Worm (Caenorhabditis elegans) whole organism, L4 larva: ENCODE measurements around the gene ZK507.1.
A peak's percentile ranks its signal among the peaks of the same experiment; 100 is the strongest.

Experiments
- F26F4.8 ChIP-seq: fragments of 200-800 bp; sonication (Bioruptor generic); conservative IDR thresholded peaks from 2 replicates; pipeline ENCODE4 v1.3.6; 2022; ENCODE audit warnings: missing genetic modification characterization, missing compliant biosample characterization
- R02D3.7 ChIP-seq: fragments of 150-350 bp; sonication (generic microtip); optimal IDR thresholded peaks from 3 replicates; lab custom pipeline; 2014; ENCODE audit warnings: missing biosample characterization, missing genetic modification characterization
- T20F7.1 ChIP-seq: fragments of 200-800 bp; sonication (Bioruptor generic); optimal IDR thresholded peaks from 2 replicates; lab custom pipeline; 2018; ENCODE audit warnings: mild to moderate bottlenecking, missing genetic modification characterization, missing compliant biosample characterization
- Y48G9A.11 ChIP-seq: fragments of 200-800 bp; sonication (Bioruptor generic); IDR thresholded peaks from 2 replicates; pipeline ENCODE4 v1.3.6; 2022; ENCODE audit warnings: missing genetic modification reagents, missing genetic modification characterization, missing compliant biosample characterization
- aha-1 ChIP-seq: fragments of 150-350 bp; peaks from one replicate; lab custom pipeline; 2014; ENCODE audit warnings: missing biosample characterization, missing genetic modification characterization
- aly-2 ChIP-seq: sonication (generic microtip); optimal IDR thresholded peaks from 2 replicates; lab custom pipeline; 2018; ENCODE audit warnings: missing biosample characterization, missing genetic modification characterization
- ceh-32 ChIP-seq: sonication (generic microtip); optimal IDR thresholded peaks from 2 replicates; lab custom pipeline; 2016; ENCODE audit warnings: mild to moderate bottlenecking, missing genetic modification characterization, missing compliant biosample characterization; ENCODE audit not compliant: poor library complexity
- ces-1 ChIP-seq: fragments of 150-350 bp; sonication (generic microtip); optimal IDR thresholded peaks from 4 replicates; lab custom pipeline; 2014; ENCODE audit warnings: missing biosample characterization, missing genetic modification reagents, missing genetic modification characterization
- daf-16 ChIP-seq, 3 experiments: sonication (generic microtip); optimal IDR thresholded peaks; 2 replicates each; lab custom pipeline; 2016 to 2017; ENCODE audit warnings: missing genetic modification characterization in 3 of 3, missing genetic modification reagents in 3 of 3, mild to moderate bottlenecking in 2 of 3, missing compliant biosample characterization in 2 of 3, missing biosample characterization in 1 of 3, moderate library complexity in 1 of 3
- dmd-9 ChIP-seq: fragments of 200-800 bp; sonication (Bioruptor generic); IDR thresholded peaks from 2 replicates; pipeline ENCODE4 v1.3.6; 2022; ENCODE audit warnings: missing genetic modification reagents, missing genetic modification characterization, missing compliant biosample characterization
- dpl-1 ChIP-seq: fragments of 150-350 bp; optimal IDR thresholded peaks from 2 replicates; lab custom pipeline; 2014; ENCODE audit warnings: missing biosample characterization, missing genetic modification reagents, missing genetic modification characterization
- egl-43 ChIP-seq: fragments of 200-800 bp; sonication (Bioruptor generic); IDR thresholded peaks from 2 replicates; pipeline ENCODE4 v1.3.6; 2022; ENCODE audit warnings: missing genetic modification reagents, missing genetic modification characterization, missing compliant biosample characterization
- fos-1 ChIP-seq: fragments of 150-350 bp; optimal IDR thresholded peaks from 2 replicates; lab custom pipeline; 2014; ENCODE audit warnings: missing biosample characterization, missing genetic modification characterization
- hlh-11 ChIP-seq: fragments of 200-800 bp; sonication (Bioruptor generic); optimal IDR thresholded peaks from 2 replicates; lab custom pipeline; 2018; ENCODE audit warnings: mild to moderate bottlenecking, missing genetic modification characterization, missing compliant biosample characterization
- hlh-30 ChIP-seq: sonication (generic microtip); optimal IDR thresholded peaks from 2 replicates; lab custom pipeline; 2017; ENCODE audit warnings: antibody characterized with exemption, mild to moderate bottlenecking, missing genetic modification characterization, missing compliant biosample characterization; ENCODE audit not compliant: insufficient read depth
- lin-1 ChIP-seq: fragments of 200-800 bp; sonication (Bioruptor generic); IDR thresholded peaks from 2 replicates; pipeline ENCODE4 v1.3.6; 2022; ENCODE audit warnings: missing genetic modification reagents, missing genetic modification characterization, missing compliant biosample characterization
- lir-3 ChIP-seq: sonication (generic microtip); optimal IDR thresholded peaks from 2 replicates; lab custom pipeline; 2016; ENCODE audit warnings: mild to moderate bottlenecking, missing genetic modification characterization, missing compliant biosample characterization
- mdl-1 ChIP-seq, 2 experiments: fragments of 150-350 bp in 1 of 2; sonication (generic microtip) in 1 of 2; optimal IDR thresholded peaks; 2 replicates each; lab custom pipeline; 2014 to 2017; ENCODE audit warnings: missing biosample characterization in 2 of 2, missing genetic modification characterization in 2 of 2
- mep-1 ChIP-seq: fragments of 150-350 bp; sonication (generic microtip); optimal IDR thresholded peaks from 3 replicates; lab custom pipeline; 2014; ENCODE audit warnings: missing biosample characterization, missing genetic modification characterization
- mes-2 ChIP-seq: sonication (generic microtip); optimal IDR thresholded peaks from 2 replicates; lab custom pipeline; 2016; ENCODE audit warnings: missing genotype, mild to moderate bottlenecking, missing genetic modification characterization, missing compliant biosample characterization; ENCODE audit not compliant: poor library complexity, severe bottlenecking
- nhr-10 ChIP-seq: fragments of 150-350 bp; optimal IDR thresholded peaks from 2 replicates; lab custom pipeline; 2014; ENCODE audit warnings: missing biosample characterization, missing genetic modification characterization
- nhr-11 ChIP-seq: fragments of 150-350 bp; optimal IDR thresholded peaks from 2 replicates; lab custom pipeline; 2014; ENCODE audit warnings: missing biosample characterization, missing genetic modification characterization
- nhr-237 ChIP-seq: sonication (generic microtip); optimal IDR thresholded peaks from 2 replicates; lab custom pipeline; 2017; ENCODE audit warnings: missing biosample characterization, missing genetic modification characterization
- nhr-25 ChIP-seq: sonication (generic microtip); optimal IDR thresholded peaks from 2 replicates; lab custom pipeline; 2017; ENCODE audit warnings: missing genetic modification characterization, mild to moderate bottlenecking, missing compliant biosample characterization, antibody characterized with exemption, moderate library complexity, borderline replicate concordance; ENCODE audit not compliant: insufficient read depth
- nhr-28 ChIP-seq: fragments of 150-350 bp; optimal IDR thresholded peaks from 2 replicates; lab custom pipeline; 2014; ENCODE audit warnings: missing biosample characterization, missing genetic modification characterization
- nhr-76 ChIP-seq: fragments of 150-350 bp; optimal IDR thresholded peaks from 2 replicates; lab custom pipeline; 2014; ENCODE audit warnings: missing biosample characterization, missing genetic modification characterization
- snpc-1.2 ChIP-seq: fragments of 200-800 bp; sonication (Bioruptor generic); IDR thresholded peaks from 2 replicates; pipeline ENCODE4 v1.3.6; 2022; ENCODE audit warnings: missing genetic modification reagents, missing genetic modification characterization, missing compliant biosample characterization
- unc-130 ChIP-seq: sonication (generic microtip); optimal IDR thresholded peaks from 2 replicates; lab custom pipeline; 2016; ENCODE audit warnings: missing genetic modification reagents, missing genetic modification characterization, missing compliant biosample characterization
- unc-62 ChIP-seq, 3 experiments: fragments of 150-350 bp in 1 of 3; sonication (generic microtip); optimal IDR thresholded peaks in 2 of 3; peaks in 1 of 3; 1 replicate in 1 of 3; 2 replicates in 2 of 3; lab custom pipeline; 2014 to 2017; ENCODE audit warnings: missing biosample characterization in 3 of 3, missing genetic modification characterization in 3 of 3, missing genetic modification reagents in 3 of 3, missing genotype in 1 of 3
- zfp-2 ChIP-seq: sonication (generic microtip); optimal IDR thresholded peaks from 2 replicates; lab custom pipeline; 2016; ENCODE audit warnings: mild to moderate bottlenecking, missing genetic modification characterization, missing compliant biosample characterization
- zfp-3 ChIP-seq: fragments of 200-800 bp; sonication (Bioruptor generic); conservative IDR thresholded peaks from 2 replicates; pipeline ENCODE4 v1.3.6; 2022; ENCODE audit warnings: missing genetic modification reagents, missing genetic modification characterization, missing compliant biosample characterization
- ztf-11 ChIP-seq: fragments of 150-350 bp; optimal IDR thresholded peaks from 2 replicates; lab custom pipeline; 2014; ENCODE audit warnings: missing biosample characterization, missing genetic modification characterization

ZK507.1 gene

ce11 chrIII:9091392-9092291 is 9.5 kb downstream of the ZK507.1 start, which contains the start of gene glp-1:
Gene glp-1 (plus strand): TSS chrIII:9092241.
- TF ChIP-seq nhr-25 (tag; lab: Kevin White, UChicago) (no peak), aly-2 (tag; lab: Kevin White, UChicago) (no peak), nhr-10 (no peak), unc-62 (GFP tag; optimal IDR thresholded peaks at IDR 0.05 in 1 of 2; lab: Kevin White, UChicago) (peak in 1 of 2 experiments; percentile 72), unc-62 (tag; optimal IDR thresholded peaks at IDR 0.05; lab: Kevin White, UChicago) (no peak), zfp-2 (tag; lab: Kevin White, UChicago) (no peak), lin-1 (GFP tag; lab: Robert Waterston, UW) (no peak), hlh-30 (tag; lab: Kevin White, UChicago) (no peak), Y48G9A.11 (GFP tag; lab: Robert Waterston, UW) (peak; percentile 34; the same call in 1 of the 2 replicates), ceh-32 (tag; lab: Kevin White, UChicago) (no peak), R02D3.7 (tag; lab: Kevin White, UChicago) (no peak), nhr-11 (no peak), unc-130 (GFP tag; lab: Kevin White, UChicago) (peak; percentile 41), dmd-9 (GFP tag; lab: Robert Waterston, UW) (no peak), zfp-3 (no peak), mdl-1 (tag; optimal IDR thresholded peaks at IDR 0.05; lab: Kevin White, UChicago) (no peak)

DNA sequence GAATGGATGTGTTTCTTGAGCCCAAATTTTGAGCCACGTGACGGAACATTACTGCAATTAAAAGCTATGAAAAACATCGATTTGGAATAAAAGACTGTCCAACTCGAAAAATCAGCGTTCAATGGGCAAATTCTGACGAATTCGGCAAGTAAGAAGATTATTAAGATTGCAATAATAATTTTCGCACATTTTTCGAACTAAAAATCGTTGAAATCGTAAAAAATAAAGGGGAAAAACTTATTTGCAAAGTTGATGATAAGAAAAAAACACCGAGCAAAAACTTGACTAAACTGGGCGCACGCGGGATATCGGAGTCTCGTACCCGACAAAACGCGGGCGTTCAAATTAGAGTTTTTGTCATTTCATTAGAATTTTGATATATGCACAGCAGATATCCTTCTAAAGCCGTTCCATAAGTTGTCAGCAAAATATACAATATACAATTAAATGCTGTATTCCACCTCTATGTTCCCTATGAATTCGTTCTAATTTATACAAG is 11.7 kb downstream of the ZK507.1 start, which contains the start of the genes mccc-2 and mrpl-44:
TSS of gene mccc-2 (minus strand) at position 51 of the 499 bp plus-strand sequence.
TSS of gene mrpl-44 (minus strand) at position 51 of the 499 bp plus-strand sequence.
- TF ChIP-seq ces-1 (GFP tag; lab: Kevin White, UChicago) = no peak
- peak; percentile 86 for TF ChIP-seq dpl-1 (GFP tag; lab: Kevin White, UChicago)
- TF ChIP-seq ztf-11 (tag; lab: Kevin White, UChicago) = no peak
- no peak for TF ChIP-seq nhr-237 (tag; lab: Kevin White, UChicago)
- peak; percentile 69; the same call in 1 of the 2 replicates for TF ChIP-seq Y48G9A.11 (GFP tag; lab: Robert Waterston, UW)
- TF ChIP-seq mes-2 (tag; lab: Kevin White, UChicago) = peak; percentile 36
- peak; percentile 97 for TF ChIP-seq T20F7.1 (GFP tag; lab: Kevin White, UChicago)
- TF ChIP-seq egl-43 = no peak
- no peak for TF ChIP-seq fos-1 (tag; lab: Kevin White, UChicago)
- TF ChIP-seq, all 104 proteins: peak for 4

DNA sequence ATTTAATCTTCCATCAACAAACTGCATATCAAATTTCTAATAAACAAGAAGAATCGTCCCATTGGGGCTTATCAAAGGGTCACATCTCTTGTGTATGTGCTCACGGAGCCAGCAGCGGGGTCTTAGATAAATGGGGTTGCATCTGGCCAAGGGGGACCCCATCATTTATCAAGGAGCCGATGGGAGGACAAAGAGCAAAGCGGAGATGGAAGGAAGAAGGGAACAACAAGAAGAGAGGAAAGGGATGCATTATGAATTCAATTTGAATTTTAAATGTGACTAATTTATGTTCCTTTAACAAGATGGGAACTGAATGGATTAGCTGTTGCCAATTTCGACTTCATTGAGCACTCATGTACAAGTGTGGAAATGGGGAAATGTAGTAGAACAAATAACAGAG is 16.8 kb downstream of the ZK507.1 start:
- TF ChIP-seq mep-1 (tag; lab: Kevin White, UChicago) (peak; percentile 6), daf-16 (GFP tag; optimal IDR thresholded peaks at IDR 0.05; lab: Kevin White, UChicago) (peak in 1 of 2 experiments; percentile 50), daf-16 (tag; optimal IDR thresholded peaks at IDR 0.05; lab: Kevin White, UChicago) (peak; percentile 78), hlh-11 (peak; percentile 2), F26F4.8 (GFP tag; lab: Robert Waterston, UW) (no peak), lir-3 (tag; lab: Kevin White, UChicago) (no peak)
- TF ChIP-seq, all 104 proteins: peak for 3

- TF ChIP-seq snpc-1.2 (GFP tag; lab: Robert Waterston, UW) = no peak
- peak; percentile 69 for TF ChIP-seq aha-1
- TF ChIP-seq hlh-11 = peak; percentile 52
- no peak for TF ChIP-seq nhr-76
- TF ChIP-seq hlh-30 (tag; lab: Kevin White, UChicago) = peak; percentile 16
- no peak for TF ChIP-seq zfp-3
- TF ChIP-seq unc-62 (GFP tag; optimal IDR thresholded peaks at IDR 0.05 in 1 of 2; lab: Kevin White, UChicago) = peak in 1 of 2 experiments; percentile 84
- no peak for TF ChIP-seq unc-62 (tag; optimal IDR thresholded peaks at IDR 0.05; lab: Kevin White, UChicago)
- TF ChIP-seq nhr-28 (tag; lab: Kevin White, UChicago) = peak; percentile 59
- TF ChIP-seq daf-16 (GFP tag; optimal IDR thresholded peaks at IDR 0.05; lab: Kevin White, UChicago) = peak in 1 of 2 experiments; percentile 75
- no peak for TF ChIP-seq daf-16 (tag; optimal IDR thresholded peaks at IDR 0.05; lab: Kevin White, UChicago)
Measured at ce11 chrIII:9083118-9083517, 18.0 kb downstream of the ZK507.1 start.
